Worm (Caenorhabditis elegans) whole organism, late embryonic: ENCODE measurements around the gene sre-34.

Experiments
- che-1 ChIP-seq: sonication (generic microtip); optimal IDR thresholded peaks from 2 replicates; lab custom pipeline; 2016; ENCODE audit warnings: mild to moderate bottlenecking, missing genetic modification characterization, missing compliant biosample characterization
- dve-1 ChIP-seq: sonication (generic microtip); optimal IDR thresholded peaks from 2 replicates; lab custom pipeline; 2017; ENCODE audit warnings: antibody characterized with exemption, mild to moderate bottlenecking, missing genetic modification characterization, missing compliant biosample characterization
- elt-2 ChIP-seq: sonication (generic microtip); optimal IDR thresholded peaks from 2 replicates; lab custom pipeline; 2016; ENCODE audit warnings: missing genetic modification reagents, missing genetic modification characterization, missing compliant biosample characterization
- fkh-6 ChIP-seq: sonication (generic microtip); optimal IDR thresholded peaks from 2 replicates; lab custom pipeline; 2016; ENCODE audit warnings: missing genetic modification characterization, missing compliant biosample characterization
- lin-11 ChIP-seq: fragments of 200-800 bp; sonication (Bioruptor generic); optimal IDR thresholded peaks from 2 replicates; lab custom pipeline; 2018; ENCODE audit warnings: mild to moderate bottlenecking, missing genetic modification characterization, missing compliant biosample characterization
- nhr-11 ChIP-seq: fragments of 150-350 bp; optimal IDR thresholded peaks from 2 replicates; lab custom pipeline; 2014; ENCODE audit warnings: missing biosample characterization, missing genetic modification characterization
- pat-9 ChIP-seq: fragments of 200-800 bp; sonication (Bioruptor generic); optimal IDR thresholded peaks from 2 replicates; lab custom pipeline; 2018; ENCODE audit warnings: mild to moderate bottlenecking, missing genetic modification characterization, moderate library complexity, missing compliant biosample characterization
- pha-2 ChIP-seq: sonication (generic microtip); optimal IDR thresholded peaks from 2 replicates; lab custom pipeline; 2017; ENCODE audit warnings: mild to moderate bottlenecking, missing genetic modification characterization, missing compliant biosample characterization
- pha-4 ChIP-seq: fragments of 150-350 bp; optimal IDR thresholded peaks from 2 replicates; lab custom pipeline; 2018; ENCODE audit warnings: missing biosample characterization, missing genetic modification reagents, missing genetic modification characterization
- sox-2 ChIP-seq: fragments of 200-800 bp; sonication (Bioruptor generic); IDR thresholded peaks from 2 replicates; pipeline ENCODE4 v1.3.6; 2022; ENCODE audit warnings: missing genetic modification reagents, missing genetic modification characterization, missing compliant biosample characterization
- unc-55 ChIP-seq: sonication (generic microtip); optimal IDR thresholded peaks from 2 replicates; lab custom pipeline; 2017; ENCODE audit warnings: missing biosample characterization, missing genetic modification reagents, missing genetic modification characterization
- unc-86 ChIP-seq: sonication (generic microtip); optimal IDR thresholded peaks from 2 replicates; lab custom pipeline; 2016; ENCODE audit warnings: missing genetic modification characterization, missing compliant biosample characterization

DNA sequence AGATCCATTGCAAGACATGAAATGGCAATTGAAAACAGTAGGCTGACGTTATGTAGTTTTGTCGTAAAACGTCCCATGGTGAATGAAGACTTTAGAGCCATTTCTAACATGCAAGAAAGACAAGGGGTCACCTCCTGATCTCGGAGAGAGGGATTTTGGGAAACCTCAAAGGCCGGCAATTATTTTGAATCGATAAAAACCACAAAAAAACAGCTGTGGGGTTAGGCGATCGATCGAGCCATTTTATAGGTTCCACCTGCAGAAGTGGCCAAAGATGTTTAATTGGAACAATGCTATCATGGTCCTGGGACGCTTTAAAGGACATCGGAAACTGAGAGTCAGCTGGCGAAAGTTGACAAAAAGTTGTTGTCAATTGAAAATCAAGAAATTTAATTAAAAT is 35.1 kb upstream of the sre-34 start, which contains the start of gene Y57A10C.11:
- no peak for TF ChIP-seq elt-2
- TF ChIP-seq nhr-11 (tag; lab: Kevin White, UChicago), result no peak
- no peak for TF ChIP-seq lin-11 (tag; lab: Kevin White, UChicago)
- TF ChIP-seq pha-2 (tag; lab: Kevin White, UChicago), result no peak
- TF ChIP-seq unc-55 (GFP tag; lab: Kevin White, UChicago), result no peak
- no peak for TF ChIP-seq pha-4 (tag; lab: Kevin White, UChicago)
- no peak for TF ChIP-seq fkh-6 (tag; lab: Kevin White, UChicago)
- no peak for TF ChIP-seq unc-86
- TF ChIP-seq dve-1 (tag; lab: Kevin White, UChicago), result no peak
- TF ChIP-seq pat-9 (tag; lab: Kevin White, UChicago), result no peak
- no peak for TF ChIP-seq che-1 (tag; lab: Kevin White, UChicago)
- no peak for TF ChIP-seq sox-2 (GFP tag; lab: Robert Waterston, UW)
